Fruit fly (Drosophila melanogaster): ENCODE data around the gene CG2694.

Gene CG2694

DNA sequence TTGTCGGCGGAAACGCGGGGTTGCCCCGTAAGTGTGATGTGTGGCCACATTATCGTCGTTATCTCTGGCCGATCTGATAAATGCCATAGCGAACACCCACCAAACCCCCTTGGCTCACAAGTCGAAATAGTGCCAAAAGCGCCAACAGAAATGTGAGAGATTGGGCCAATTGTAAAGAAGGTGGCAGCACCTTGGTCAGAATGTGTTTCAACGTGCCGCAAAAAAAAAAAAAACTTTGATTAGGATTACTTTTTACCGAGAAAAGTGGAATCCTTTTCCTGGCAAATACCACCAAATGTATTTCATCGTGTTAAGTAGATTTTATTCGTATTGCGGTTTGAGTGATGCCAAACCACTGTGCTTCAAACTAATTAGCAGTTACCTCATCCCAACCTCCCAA lies 29.1 kb downstream of the CG2694 start (continued):
- peak; percentile 67 for TF ChIP-seq Mes4 (GFP tag; optimal IDR thresholded peaks at IDR 0.05)
- peak; percentile 18 for TF ChIP-seq CG12299 (tag; optimal IDR thresholded peaks at IDR 0.05)
- peak; percentile 77 for TF ChIP-seq CG8944 (GFP tag; optimal IDR thresholded peaks at IDR 0.05)
- no peak for TF ChIP-seq Neu2 (GFP tag; optimal IDR thresholded peaks at IDR 0.05; ENCODE audit: borderline replicate concordance)
- TF ChIP-seq rib (GFP tag; IDR thresholded peaks at IDR 0.05), result peak; percentile 89
- TF ChIP-seq hkb (optimal IDR thresholded peaks at IDR 0.05), result no peak
- peak; percentile 88 for TF ChIP-seq hkb (GFP tag; IDR thresholded peaks at IDR 0.05)
- no peak for TF ChIP-seq MESR4 (GFP tag; optimal IDR thresholded peaks at IDR 0.05)
- TF ChIP-seq Hand (GFP tag; optimal IDR thresholded peaks at IDR 0.05), result peak; percentile 81
- peak; percentile 92 for TF ChIP-seq lilli (GFP tag; optimal IDR thresholded peaks at IDR 0.05)
- TF ChIP-seq CG18476 (GFP tag; optimal IDR thresholded peaks at IDR 0.05), result peak; percentile 64
- no peak for TF ChIP-seq pita (GFP tag; optimal IDR thresholded peaks at IDR 0.05)
- peak; percentile 70 for TF ChIP-seq Nf-YA (GFP tag; IDR thresholded peaks at IDR 0.05)
- TF ChIP-seq CG6254 (GFP tag; optimal IDR thresholded peaks at IDR 0.05), result peak; percentile 42
- peak; percentile 86 for TF ChIP-seq NFAT (GFP tag; IDR thresholded peaks at IDR 0.05)
- TF ChIP-seq CG16779 (GFP tag; IDR thresholded peaks at IDR 0.05), result peak; percentile 83
- no peak for TF ChIP-seq tap (tag; optimal IDR thresholded peaks at IDR 0.05)
- peak; percentile 69 for TF ChIP-seq org-1 (GFP tag; optimal IDR thresholded peaks at IDR 0.05)
- TF ChIP-seq sim (GFP tag; IDR thresholded peaks at IDR 0.05), result peak; percentile 15; the same call in 1 of the 2 replicates
- TF ChIP-seq al (GFP tag; IDR thresholded peaks at IDR 0.05), result peak; percentile 86
- TF ChIP-seq Sox100B (GFP tag; optimal IDR thresholded peaks at IDR 0.05), result peak; percentile 43
- TF ChIP-seq ken (GFP tag; IDR thresholded peaks at IDR 0.05), result peak; percentile 84
- peak; percentile 77 to 82 for TF ChIP-seq Pdp1 (GFP tag; optimal IDR thresholded peaks at IDR 0.05)
- peak; percentile 59; the same call in 1 of the 2 replicates for TF ChIP-seq CG8765 (GFP tag; IDR thresholded peaks at IDR 0.05)
- no peak for TF ChIP-seq Jarid2 (GFP tag; optimal IDR thresholded peaks at IDR 0.05)
- TF ChIP-seq bab2 (GFP tag; optimal IDR thresholded peaks at IDR 0.05), result peak; percentile 78
- peak; percentile 84 for TF ChIP-seq ranshi (GFP tag; IDR thresholded peaks at IDR 0.05)
- TF ChIP-seq CG4820 (GFP tag; optimal IDR thresholded peaks at IDR 0.05), result peak; percentile 54
- peak; percentile 77 for TF ChIP-seq CG18619 (GFP tag; optimal IDR thresholded peaks at IDR 0.05)
- peak; percentile 75; the same call in 1 of the 2 replicates for TF ChIP-seq ham (GFP tag; IDR thresholded peaks at IDR 0.05)
- peak; percentile 95 for TF ChIP-seq Rfx (GFP tag; IDR thresholded peaks at IDR 0.05)
- TF ChIP-seq dmrt11E (tag; optimal IDR thresholded peaks at IDR 0.05), result no peak
- peak; percentile 29; the same call in 1 of the 2 replicates for TF ChIP-seq dati (GFP tag; IDR thresholded peaks at IDR 0.05)
- TF ChIP-seq CG3995 (GFP tag; optimal IDR thresholded peaks at IDR 0.05), result peak; percentile 52
- TF ChIP-seq CG10431 (GFP tag; optimal IDR thresholded peaks at IDR 0.05), result no peak
- TF ChIP-seq CG13123 (GFP tag; optimal IDR thresholded peaks at IDR 0.05), result no peak
- TF ChIP-seq C15 (GFP tag; IDR thresholded peaks at IDR 0.05), result peak; percentile 77; the same call in 2 of the 3 replicates
- TF ChIP-seq CG9876 (GFP tag; optimal IDR thresholded peaks at IDR 0.05), result peak; percentile 64
- TF ChIP-seq Chrac-16 (GFP tag; optimal IDR thresholded peaks at IDR 0.05), result peak; percentile 64
- peak; percentile 76 for TF ChIP-seq CG14667 (GFP tag; IDR thresholded peaks at IDR 0.05)
- TF ChIP-seq gt (GFP tag; IDR thresholded peaks at IDR 0.05), result no peak; the same call in 1 of the 2 replicates
- TF ChIP-seq CG13624 (GFP tag; optimal IDR thresholded peaks at IDR 0.05), result peak; percentile 81
- TF ChIP-seq CG15514 (GFP tag; optimal IDR thresholded peaks at IDR 0.05), result peak; percentile 73
- TF ChIP-seq CG6654 (GFP tag; optimal IDR thresholded peaks at IDR 0.05), result peak; percentile 31
- TF ChIP-seq CG42726 (GFP tag; IDR thresholded peaks at IDR 0.05; ENCODE audit: partially characterized antibody), result no peak
- TF ChIP-seq stc (GFP tag; IDR thresholded peaks at IDR 0.05), result peak; percentile 83
- peak; percentile 93 for TF ChIP-seq sob (GFP tag; IDR thresholded peaks at IDR 0.05)
- peak; percentile 95 for TF ChIP-seq CG32532 (GFP tag; IDR thresholded peaks at IDR 0.05)
- TF ChIP-seq HLHmδ (GFP tag; optimal IDR thresholded peaks at IDR 0.05), result no peak
- no peak for TF ChIP-seq abd-A (tag; optimal IDR thresholded peaks at IDR 0.05)
- TF ChIP-seq CrebB (tag; optimal IDR thresholded peaks at IDR 0.05), result peak; percentile 50
- no peak for TF ChIP-seq CG1832 (GFP tag; optimal IDR thresholded peaks at IDR 0.05)
